In the genomic region with DNA sequence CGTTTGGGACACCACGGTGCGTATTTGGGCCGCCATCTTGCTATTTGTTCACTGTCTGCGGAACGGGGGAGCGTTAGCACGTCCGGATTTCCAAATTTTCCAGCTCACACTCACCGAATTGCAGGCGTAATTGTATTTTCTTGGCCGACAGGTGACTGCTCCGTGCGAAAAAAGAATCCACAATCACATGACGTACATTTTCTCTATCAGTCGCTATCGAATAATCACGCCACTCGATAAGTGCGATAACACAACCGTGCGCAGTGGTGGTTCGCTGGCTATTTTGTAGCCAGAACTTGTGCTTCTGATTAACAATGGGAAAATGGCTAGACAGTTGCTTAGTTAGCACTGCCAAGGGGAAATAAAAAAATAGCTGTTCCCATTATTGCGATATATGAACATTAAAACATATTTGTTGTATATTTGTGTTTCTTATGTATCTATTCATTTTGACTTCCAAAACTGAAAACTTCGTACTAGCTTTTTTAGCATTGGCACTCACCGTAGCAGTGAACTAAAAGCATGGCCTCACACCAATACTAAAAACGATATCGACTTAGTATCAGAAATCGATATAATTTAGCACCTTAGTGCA, we compare ENCODE assay signal across 1 fruit fly cellular context.
TF ChIP-seq lines count a peak whose summit lies in the region.

A gene (minus strand): TSS at position 225 of the 595 bp plus-strand sequence.

TF ChIP-seq in whole organism, embryonic, 481 proteins besides CTCF, POLR2A, EP300 and RAD21 (continued from another document and continues in another):
- TF ChIP-seq HLH4C (GFP tag; IDR thresholded peaks at IDR 0.05; lab: Robert Waterston, UW; ENCODE audit: partially characterized antibody), result peak; percentile 61
- peak; percentile 3 for TF ChIP-seq Max (GFP tag; optimal IDR thresholded peaks at IDR 0.05; lab: Kevin White, UChicago)
- TF ChIP-seq CG4404 (GFP tag; IDR thresholded peaks at IDR 0.05; lab: Robert Waterston, UW), result no peak
- TF ChIP-seq pnt (GFP tag; optimal IDR thresholded peaks at IDR 0.05; lab: Kevin White, UChicago), result no peak
- no peak for TF ChIP-seq ranshi (GFP tag; IDR thresholded peaks at IDR 0.05; lab: Robert Waterston, UW)
- no peak for TF ChIP-seq ttk (GFP tag; IDR thresholded peaks at IDR 0.05; lab: Robert Waterston, UW)
- TF ChIP-seq Trl (optimal IDR thresholded peaks at IDR 0.05; lab: Kevin White, UChicago), result no peak
- no peak for TF ChIP-seq Trl (GFP tag; optimal IDR thresholded peaks at IDR 0.05; lab: Kevin White, UChicago)
- TF ChIP-seq CG33213 (GFP tag; optimal IDR thresholded peaks at IDR 0.05; lab: Kevin White, UChicago), result peak; percentile 15
- no peak for TF ChIP-seq CG5953 (GFP tag; IDR thresholded peaks at IDR 0.05; lab: Robert Waterston, UW)
- TF ChIP-seq Antp (GFP tag; optimal IDR thresholded peaks at IDR 0.05; lab: Kevin White, UChicago), result no peak
- TF ChIP-seq chinmo (GFP tag; IDR thresholded peaks at IDR 0.05; lab: Robert Waterston, UW; ENCODE audit: partially characterized antibody), result no peak
- TF ChIP-seq psq (GFP tag; optimal IDR thresholded peaks at IDR 0.05; lab: Kevin White, UChicago), result no peak
- no peak for TF ChIP-seq NC2β (GFP tag; optimal IDR thresholded peaks at IDR 0.05; lab: Kevin White, UChicago)
- no peak for TF ChIP-seq CG33557 (GFP tag; optimal IDR thresholded peaks at IDR 0.05; lab: Kevin White, UChicago)
- no peak for TF ChIP-seq Doc2 (GFP tag; IDR thresholded peaks at IDR 0.05; lab: Robert Waterston, UW)
- no peak for TF ChIP-seq CG17359 (tag; optimal IDR thresholded peaks at IDR 0.05; lab: Kevin White, UChicago)
- TF ChIP-seq az2 (GFP tag; optimal IDR thresholded peaks at IDR 0.05; lab: Kevin White, UChicago), result no peak
- no peak for TF ChIP-seq CG4424 (GFP tag; optimal IDR thresholded peaks at IDR 0.05; lab: Kevin White, UChicago)
- no peak for TF ChIP-seq CG2889 (GFP tag; IDR thresholded peaks at IDR 0.05; lab: Robert Waterston, UW)
- TF ChIP-seq cas (GFP tag; IDR thresholded peaks at IDR 0.05; lab: Robert Waterston, UW), result no peak
- TF ChIP-seq Scr (GFP tag; IDR thresholded peaks at IDR 0.05; lab: Robert Waterston, UW; ENCODE audit: partially characterized antibody), result peak; percentile 59; the same call in 1 of the 2 replicates
- no peak for TF ChIP-seq bsh (GFP tag; optimal IDR thresholded peaks at IDR 0.05; lab: Kevin White, UChicago)
- peak; percentile 15 for TF ChIP-seq CG7987 (GFP tag; optimal IDR thresholded peaks at IDR 0.05; lab: Kevin White, UChicago)
- TF ChIP-seq shn (GFP tag; optimal IDR thresholded peaks at IDR 0.05; lab: Kevin White, UChicago), result no peak
- no peak for TF ChIP-seq disco-r (GFP tag; optimal IDR thresholded peaks at IDR 0.05; lab: Kevin White, UChicago)
- TF ChIP-seq eyg (GFP tag; optimal IDR thresholded peaks at IDR 0.05; lab: Kevin White, UChicago), result no peak
- TF ChIP-seq CG3995 (GFP tag; optimal IDR thresholded peaks at IDR 0.05; lab: Kevin White, UChicago), result peak; percentile 68
- peak; percentile 52 for TF ChIP-seq zen (tag; optimal IDR thresholded peaks at IDR 0.05; lab: Kevin White, UChicago)
- TF ChIP-seq dysf (GFP tag; IDR thresholded peaks at IDR 0.05; lab: Robert Waterston, UW), result no peak
- no peak for TF ChIP-seq esg (GFP tag; conservative IDR thresholded peaks at IDR 0.05; lab: Robert Waterston, UW)
- peak; percentile 17 for TF ChIP-seq exex (tag; optimal IDR thresholded peaks at IDR 0.05; lab: Kevin White, UChicago)
- no peak for TF ChIP-seq CG11456 (GFP tag; IDR thresholded peaks at IDR 0.05; lab: Robert Waterston, UW)
- no peak for TF ChIP-seq CG16863 (GFP tag; optimal IDR thresholded peaks at IDR 0.05; lab: Kevin White, UChicago)
- TF ChIP-seq Med (GFP tag; lab: Kevin White, UChicago), result peak; percentile 77
- peak; percentile 17 for TF ChIP-seq CG8924 (tag; optimal IDR thresholded peaks at IDR 0.05; lab: Kevin White, UChicago)
- no peak for TF ChIP-seq CG3065 (GFP tag; optimal IDR thresholded peaks at IDR 0.05; lab: Kevin White, UChicago)
- TF ChIP-seq mirr (GFP tag; optimal IDR thresholded peaks at IDR 0.05; lab: Kevin White, UChicago), result no peak
- TF ChIP-seq Neu2 (GFP tag; optimal IDR thresholded peaks at IDR 0.05; lab: Kevin White, UChicago; ENCODE audit: borderline replicate concordance), result no peak
- TF ChIP-seq Nf-YC (tag; optimal IDR thresholded peaks at IDR 0.05; lab: Kevin White, UChicago), result peak; percentile 60
- TF ChIP-seq cwo (GFP tag; optimal IDR thresholded peaks at IDR 0.05; lab: Kevin White, UChicago), result no peak
- TF ChIP-seq CG17385 (GFP tag; optimal IDR thresholded peaks at IDR 0.05; lab: Kevin White, UChicago), result no peak
- no peak for TF ChIP-seq CG4707 (GFP tag; optimal IDR thresholded peaks at IDR 0.05; lab: Kevin White, UChicago)
- no peak for TF ChIP-seq CG16815 (GFP tag; optimal IDR thresholded peaks at IDR 0.05; lab: Kevin White, UChicago)
- no peak for TF ChIP-seq CG1832 (GFP tag; optimal IDR thresholded peaks at IDR 0.05; lab: Kevin White, UChicago)
- 0 out of 2 replicates have a peak, but pooled peaks have one; percentile 26 for TF ChIP-seq unc-4 (GFP tag; IDR thresholded peaks at IDR 0.05; lab: Robert Waterston, UW; ENCODE audit: partially characterized antibody)
- peak; percentile 51 for TF ChIP-seq Tbp (GFP tag; optimal IDR thresholded peaks at IDR 0.05; lab: Kevin White, UChicago)
- no peak for TF ChIP-seq br (optimal IDR thresholded peaks at IDR 0.05; lab: Kevin White, UChicago)
- no peak for TF ChIP-seq CG12769 (tag; optimal IDR thresholded peaks at IDR 0.05; lab: Kevin White, UChicago)
- TF ChIP-seq CG12219 (GFP tag; optimal IDR thresholded peaks at IDR 0.05; lab: Kevin White, UChicago), result no peak
- no peak for TF ChIP-seq bigmax (GFP tag; optimal IDR thresholded peaks at IDR 0.05; lab: Kevin White, UChicago)
- no peak for TF ChIP-seq Hr3 (GFP tag; optimal IDR thresholded peaks at IDR 0.05; lab: Kevin White, UChicago)
- TF ChIP-seq jumu (GFP tag; optimal IDR thresholded peaks at IDR 0.05; lab: Kevin White, UChicago), result no peak
- no peak for TF ChIP-seq CG15479 (GFP tag; optimal IDR thresholded peaks at IDR 0.05; lab: Kevin White, UChicago)
- TF ChIP-seq CG11093 (GFP tag; IDR thresholded peaks at IDR 0.05; lab: Robert Waterston, UW), result no peak
- TF ChIP-seq sr (GFP tag; IDR thresholded peaks at IDR 0.05; lab: Robert Waterston, UW), result no peak
- no peak for TF ChIP-seq CG10321 (GFP tag; IDR thresholded peaks at IDR 0.05; lab: Robert Waterston, UW)
- no peak for TF ChIP-seq CG12071 (GFP tag; optimal IDR thresholded peaks at IDR 0.05; lab: Kevin White, UChicago)
- no peak for TF ChIP-seq B-H1 (GFP tag; IDR thresholded peaks at IDR 0.05; lab: Robert Waterston, UW)
- TF ChIP-seq sim (GFP tag; IDR thresholded peaks at IDR 0.05; lab: Robert Waterston, UW), result no peak
- TF ChIP-seq CG14710 (tag; optimal IDR thresholded peaks at IDR 0.05; lab: Kevin White, UChicago), result peak; percentile 85
- no peak for TF ChIP-seq CG11696 (GFP tag; IDR thresholded peaks at IDR 0.05; lab: Robert Waterston, UW)
- no peak for TF ChIP-seq CG31365 (tag; optimal IDR thresholded peaks at IDR 0.05; lab: Kevin White, UChicago)
- peak; percentile 8; the same call in 1 of the 2 replicates for TF ChIP-seq CG32532 (GFP tag; IDR thresholded peaks at IDR 0.05; lab: Robert Waterston, UW)
- TF ChIP-seq ap (GFP tag; IDR thresholded peaks at IDR 0.05; lab: Robert Waterston, UW), result no peak
- TF ChIP-seq CG7271 (tag; optimal IDR thresholded peaks at IDR 0.05; lab: Kevin White, UChicago), result no peak
- no peak for TF ChIP-seq Hr51 (GFP tag; optimal IDR thresholded peaks at IDR 0.05; lab: Kevin White, UChicago)
- peak; percentile 2 for TF ChIP-seq CG2202 (tag; optimal IDR thresholded peaks at IDR 0.05; lab: Kevin White, UChicago)
- no peak for TF ChIP-seq repo (GFP tag; optimal IDR thresholded peaks at IDR 0.05; lab: Kevin White, UChicago)
- TF ChIP-seq CG10147 (GFP tag; optimal IDR thresholded peaks at IDR 0.05; lab: Kevin White, UChicago), result peak; percentile 58
- TF ChIP-seq corto (GFP tag; optimal IDR thresholded peaks at IDR 0.05; lab: Kevin White, UChicago), result no peak
- TF ChIP-seq cato (GFP tag; optimal IDR thresholded peaks at IDR 0.05; lab: Kevin White, UChicago; ENCODE audit: borderline replicate concordance), result no peak
- TF ChIP-seq CG6272 (GFP tag; IDR thresholded peaks at IDR 0.05; lab: Robert Waterston, UW), result no peak
- no peak for TF ChIP-seq crc (GFP tag; optimal IDR thresholded peaks at IDR 0.05; lab: Kevin White, UChicago)
- TF ChIP-seq pho (GFP tag; optimal IDR thresholded peaks at IDR 0.05; lab: Kevin White, UChicago), result no peak
- TF ChIP-seq CG1792 (GFP tag; optimal IDR thresholded peaks at IDR 0.05; lab: Kevin White, UChicago), result peak; percentile 8
- peak; percentile 9 for TF ChIP-seq NK7.1 (GFP tag; optimal IDR thresholded peaks at IDR 0.05; lab: Kevin White, UChicago)
- TF ChIP-seq CG13123 (GFP tag; optimal IDR thresholded peaks at IDR 0.05; lab: Kevin White, UChicago), result no peak
- no peak for TF ChIP-seq CG6854 (GFP tag; optimal IDR thresholded peaks at IDR 0.05; lab: Kevin White, UChicago)
- TF ChIP-seq Adf1 (GFP tag; IDR thresholded peaks at IDR 0.05; lab: Robert Waterston, UW), result no peak
- TF ChIP-seq eve (GFP tag; optimal IDR thresholded peaks at IDR 0.05; lab: Kevin White, UChicago), result no peak
- peak; percentile 84 for TF ChIP-seq Ets97D (GFP tag; optimal IDR thresholded peaks at IDR 0.05; lab: Kevin White, UChicago)
- TF ChIP-seq ems (GFP tag; optimal IDR thresholded peaks at IDR 0.05; lab: Kevin White, UChicago), result no peak
- TF ChIP-seq dmrt99B (tag; optimal IDR thresholded peaks at IDR 0.05; lab: Kevin White, UChicago), result no peak
- TF ChIP-seq Eip74EF (GFP tag; optimal IDR thresholded peaks at IDR 0.05; lab: Kevin White, UChicago), result no peak
- TF ChIP-seq fu2 (GFP tag; optimal IDR thresholded peaks at IDR 0.05; lab: Kevin White, UChicago), result no peak
- no peak for TF ChIP-seq ab (GFP tag; optimal IDR thresholded peaks at IDR 0.05; lab: Kevin White, UChicago)
- peak; percentile 98 for TF ChIP-seq Sin3A (optimal IDR thresholded peaks at IDR 0.05; lab: Kevin White, UChicago)
- TF ChIP-seq tap (tag; optimal IDR thresholded peaks at IDR 0.05; lab: Kevin White, UChicago), result no peak
- TF ChIP-seq zen2 (GFP tag; IDR thresholded peaks at IDR 0.05; lab: Robert Waterston, UW; ENCODE audit: partially characterized antibody), result no peak
- no peak for TF ChIP-seq ERR (GFP tag; optimal IDR thresholded peaks at IDR 0.05; lab: Kevin White, UChicago)
- TF ChIP-seq Mrtf (GFP tag; IDR thresholded peaks at IDR 0.05; lab: Robert Waterston, UW), result no peak
- no peak for TF ChIP-seq tgo (GFP tag; IDR thresholded peaks at IDR 0.05; lab: Robert Waterston, UW)
- TF ChIP-seq Atf-2 (GFP tag; optimal IDR thresholded peaks at IDR 0.05; lab: Kevin White, UChicago), result no peak
- TF ChIP-seq CG10959 (GFP tag; IDR thresholded peaks at IDR 0.05; lab: Robert Waterston, UW), result no peak
- peak; percentile 49 for TF ChIP-seq CG2678 (tag; optimal IDR thresholded peaks at IDR 0.05; lab: Kevin White, UChicago)
- TF ChIP-seq CG4854 (GFP tag; optimal IDR thresholded peaks at IDR 0.05; lab: Kevin White, UChicago), result no peak
- no peak for TF ChIP-seq CG15073 (GFP tag; optimal IDR thresholded peaks at IDR 0.05; lab: Kevin White, UChicago)
- no peak for TF ChIP-seq BtbVII (GFP tag; optimal IDR thresholded peaks at IDR 0.05; lab: Kevin White, UChicago)
- TF ChIP-seq hbn (GFP tag; IDR thresholded peaks at IDR 0.05; lab: Robert Waterston, UW; ENCODE audit: partially characterized antibody), result no peak
- no peak for TF ChIP-seq CG4360 (GFP tag; IDR thresholded peaks at IDR 0.05; lab: Robert Waterston, UW)
- TF ChIP-seq CG9437 (GFP tag; optimal IDR thresholded peaks at IDR 0.05; lab: Kevin White, UChicago), result no peak
- TF ChIP-seq btn (GFP tag; optimal IDR thresholded peaks at IDR 0.05; lab: Kevin White, UChicago), result no peak
- no peak for TF ChIP-seq fd3F (GFP tag; optimal IDR thresholded peaks at IDR 0.05; lab: Kevin White, UChicago)
- TF ChIP-seq CG6765 (GFP tag; optimal IDR thresholded peaks at IDR 0.05; lab: Kevin White, UChicago), result no peak
- no peak for TF ChIP-seq pum (GFP tag; optimal IDR thresholded peaks at IDR 0.05; lab: Kevin White, UChicago)
- TF ChIP-seq CG17328 (GFP tag; IDR thresholded peaks at IDR 0.05; lab: Robert Waterston, UW), result no peak
- no peak for TF ChIP-seq Dad (GFP tag; optimal IDR thresholded peaks at IDR 0.05; lab: Kevin White, UChicago)
- TF ChIP-seq seq (GFP tag; IDR thresholded peaks at IDR 0.05; lab: Robert Waterston, UW), result no peak
- no peak for TF ChIP-seq CG7928 (GFP tag; optimal IDR thresholded peaks at IDR 0.05; lab: Kevin White, UChicago)
- no peak for TF ChIP-seq Six4 (GFP tag; optimal IDR thresholded peaks at IDR 0.05; lab: Kevin White, UChicago)
- no peak for TF ChIP-seq MTF-1 (GFP tag; optimal IDR thresholded peaks at IDR 0.05; lab: Kevin White, UChicago; ENCODE audit: borderline replicate concordance)
- no peak for TF ChIP-seq TFAM (GFP tag; optimal IDR thresholded peaks at IDR 0.05; lab: Kevin White, UChicago)
- TF ChIP-seq sug (tag; optimal IDR thresholded peaks at IDR 0.05; lab: Kevin White, UChicago), result peak; percentile 69
- TF ChIP-seq tin (GFP tag; optimal IDR thresholded peaks at IDR 0.05; lab: Kevin White, UChicago), result no peak
- TF ChIP-seq luna (GFP tag; optimal IDR thresholded peaks at IDR 0.05; lab: Kevin White, UChicago), result no peak
- TF ChIP-seq CG30403 (GFP tag; optimal IDR thresholded peaks at IDR 0.05; lab: Kevin White, UChicago), result peak; percentile 28
- TF ChIP-seq CG7786 (GFP tag; optimal IDR thresholded peaks at IDR 0.05; lab: Kevin White, UChicago), result no peak
- TF ChIP-seq CG7556 (GFP tag; optimal IDR thresholded peaks at IDR 0.05; lab: Kevin White, UChicago), result no peak
- TF ChIP-seq CG12659 (GFP tag; optimal IDR thresholded peaks at IDR 0.05; lab: Kevin White, UChicago), result peak; percentile 57
- no peak for TF ChIP-seq org-1 (GFP tag; optimal IDR thresholded peaks at IDR 0.05; lab: Kevin White, UChicago)
- TF ChIP-seq CG12299 (tag; optimal IDR thresholded peaks at IDR 0.05; lab: Kevin White, UChicago), result peak; percentile 21
- no peak for TF ChIP-seq Ptx1 (GFP tag; IDR thresholded peaks at IDR 0.05; lab: Robert Waterston, UW)
- TF ChIP-seq Hmr (GFP tag; optimal IDR thresholded peaks at IDR 0.05; lab: Kevin White, UChicago), result peak; percentile 43
- no peak for TF ChIP-seq Deaf1 (tag; optimal IDR thresholded peaks at IDR 0.05; lab: Kevin White, UChicago)
- TF ChIP-seq Vsx1 (GFP tag; optimal IDR thresholded peaks at IDR 0.05; lab: Kevin White, UChicago), result no peak
- TF ChIP-seq CG4730 (GFP tag; IDR thresholded peaks at IDR 0.05; lab: Robert Waterston, UW), result no peak
- TF ChIP-seq chn (GFP tag; optimal IDR thresholded peaks at IDR 0.05; lab: Kevin White, UChicago), result no peak
- TF ChIP-seq CG43689 (GFP tag; IDR thresholded peaks at IDR 0.05; lab: Robert Waterston, UW), result no peak
- TF ChIP-seq Abd-B (GFP tag; optimal IDR thresholded peaks at IDR 0.05; lab: Kevin White, UChicago), result peak; percentile 46
